Fruit fly (Drosophila melanogaster) whole organism, wandering third instar larva: ENCODE data around the gene CG14153.

Experiments
- Abd-B ChIP-seq: fragments of >200 bp; optimal IDR thresholded peaks from 2 replicates; lab custom pipeline; 2017; ENCODE audit warnings: missing biosample characterization, missing genetic modification characterization
- CG32264 ChIP-seq: fragments of 200-800 bp; sonication (Bioruptor generic); optimal IDR thresholded peaks from 2 replicates; lab custom pipeline; 2016; ENCODE audit warnings: missing biosample characterization, missing genetic modification characterization
- CG9705 ChIP-seq: fragments of 200-800 bp; sonication (Bioruptor generic); optimal IDR thresholded peaks from 2 replicates; lab custom pipeline; 2018; ENCODE audit warnings: missing biosample characterization, mild to moderate bottlenecking, missing genetic modification characterization
- CrebA ChIP-seq: fragments of 200-800 bp; sonication (Bioruptor generic); optimal IDR thresholded peaks from 2 replicates; lab custom pipeline; 2016; ENCODE audit warnings: missing biosample characterization, mild to moderate bottlenecking, missing genetic modification characterization, borderline replicate concordance
- Dfd ChIP-seq: fragments of >200 bp; optimal IDR thresholded peaks from 2 replicates; lab custom pipeline; 2017; ENCODE audit warnings: missing biosample characterization, missing genetic modification characterization
- Dif ChIP-seq: fragments of 200-275, 200-300 bp; sonication (Bioruptor generic); optimal IDR thresholded peaks from 2 replicates; lab custom pipeline; 2018; ENCODE audit warnings: missing biosample characterization, missing genetic modification characterization; ENCODE audit not compliant: partially characterized antibody
- GATAd ChIP-seq: sonication (Bioruptor generic); optimal IDR thresholded peaks from 2 replicates; lab custom pipeline; 2016; ENCODE audit warnings: missing biosample characterization, missing genetic modification characterization
- HLH106 ChIP-seq: fragments of 200-800 bp; optimal IDR thresholded peaks from 3 replicates; lab custom pipeline; 2019; ENCODE audit warnings: missing biosample characterization, mild to moderate bottlenecking, missing genetic modification characterization, moderate library complexity
- Hnf4 ChIP-seq: fragments of 200-800 bp; sonication (Bioruptor generic); optimal IDR thresholded peaks from 2 replicates; lab custom pipeline; 2016; ENCODE audit warnings: missing biosample characterization, mild to moderate bottlenecking, missing genetic modification characterization
- Hr78 ChIP-seq: fragments of >200 bp; optimal IDR thresholded peaks from 2 replicates; lab custom pipeline; 2017; ENCODE audit warnings: missing biosample characterization, missing genetic modification characterization
- Hr83 ChIP-seq: fragments of 200-300 bp; sonication (Bioruptor generic); optimal IDR thresholded peaks from 2 replicates; lab custom pipeline; 2016; ENCODE audit warnings: missing biosample characterization, mild to moderate bottlenecking, missing genetic modification characterization, moderate library complexity; ENCODE audit not compliant: poor library complexity, severe bottlenecking
- Jra ChIP-seq: sonication (Bioruptor generic); optimal IDR thresholded peaks from 2 replicates; lab custom pipeline; 2016; ENCODE audit warnings: missing biosample characterization, missing genetic modification characterization
- Mio ChIP-seq: sonication (Bioruptor generic); optimal IDR thresholded peaks from 2 replicates; lab custom pipeline; 2016; ENCODE audit warnings: missing biosample characterization, missing genetic modification characterization
- Myc ChIP-seq: fragments of >200 bp; optimal IDR thresholded peaks from 2 replicates; lab custom pipeline; 2017
- N ChIP-seq: fragments of >200 bp; optimal IDR thresholded peaks from 2 replicates; lab custom pipeline; 2018; ENCODE audit warnings: missing biosample characterization, missing external identifiers, missing genetic modification characterization
- OdsH ChIP-seq: fragments of 200-800 bp; sonication (Bioruptor generic); optimal IDR thresholded peaks from 2 replicates; lab custom pipeline; 2016; ENCODE audit warnings: missing biosample characterization, mild to moderate bottlenecking, missing genetic modification characterization
- Rel ChIP-seq, 2 experiments: fragments of 200-800 bp; sonication (Bioruptor generic) in 1 of 2; optimal IDR thresholded peaks; 2 replicates in 1 of 2; 3 replicates in 1 of 2; lab custom pipeline; 2016 to 2019; ENCODE audit warnings: mild to moderate bottlenecking in 2 of 2, missing biosample characterization in 2 of 2, missing genetic modification characterization in 2 of 2, moderate library complexity in 1 of 2
- Sp1 ChIP-seq: fragments of 200-800 bp; sonication (Bioruptor generic); optimal IDR thresholded peaks from 3 replicates; lab custom pipeline; 2019; ENCODE audit warnings: missing biosample characterization, mild to moderate bottlenecking, missing genetic modification characterization, moderate library complexity
- Vsx2 ChIP-seq: fragments of 200-300, 225-300 bp; sonication (Bioruptor generic); optimal IDR thresholded peaks from 2 replicates; lab custom pipeline; 2018; ENCODE audit warnings: missing biosample characterization, missing genetic modification characterization; ENCODE audit not compliant: partially characterized antibody
- br ChIP-seq: fragments of 200-800 bp; sonication (Bioruptor generic); optimal IDR thresholded peaks from 2 replicates; lab custom pipeline; 2016; ENCODE audit warnings: missing biosample characterization, missing genetic modification characterization
- brk ChIP-seq: fragments of 200-800 bp; sonication (Bioruptor generic); optimal IDR thresholded peaks from 2 replicates; lab custom pipeline; 2016; ENCODE audit warnings: missing biosample characterization, mild to moderate bottlenecking, missing genetic modification characterization
- dl ChIP-seq, 2 experiments: fragments of 175-275, 200-275 bp in 1 of 2; fragments of 200-275 bp in 1 of 2; sonication (Bioruptor generic); optimal IDR thresholded peaks; lab custom pipeline; 2018; ENCODE audit warnings: mild to moderate bottlenecking in 2 of 2, missing biosample characterization in 2 of 2, missing genetic modification characterization in 2 of 2, moderate library complexity in 2 of 2; ENCODE audit not compliant: partially characterized antibody in 2 of 2, insufficient read depth in 1 of 2
- dmrt93B ChIP-seq: fragments of 200-800 bp; sonication (Bioruptor generic); optimal IDR thresholded peaks from 2 replicates; lab custom pipeline; 2018; ENCODE audit warnings: missing biosample characterization, mild to moderate bottlenecking, missing genetic modification characterization
- dsf ChIP-seq: sonication (Bioruptor generic); optimal IDR thresholded peaks from 2 replicates; lab custom pipeline; 2016; ENCODE audit warnings: missing biosample characterization, missing genetic modification characterization, borderline replicate concordance
- ey ChIP-seq: fragments of 200-800 bp; sonication (Bioruptor generic); optimal IDR thresholded peaks from 2 replicates; lab custom pipeline; 2016; ENCODE audit warnings: missing biosample characterization, missing genetic modification characterization
- foxo ChIP-seq, 2 experiments: fragments of 200-800 bp; sonication (Bioruptor generic); optimal IDR thresholded peaks; 2 replicates in 1 of 2; 3 replicates in 1 of 2; lab custom pipeline; 2016 to 2017; ENCODE audit warnings: missing biosample characterization in 2 of 2, missing genetic modification characterization in 2 of 2
- fru ChIP-seq: fragments of 200-800 bp; sonication (Bioruptor generic); optimal IDR thresholded peaks from 3 replicates; lab custom pipeline; 2016; ENCODE audit warnings: missing biosample characterization, mild to moderate bottlenecking, missing genetic modification characterization
- h ChIP-seq: fragments of 200-800 bp; sonication (Bioruptor generic); optimal IDR thresholded peaks from 3 replicates; lab custom pipeline; 2016; ENCODE audit warnings: missing biosample characterization, mild to moderate bottlenecking, missing genetic modification characterization
- jim ChIP-seq: fragments of 175-275, 200-325 bp; sonication (Bioruptor generic); optimal IDR thresholded peaks from 2 replicates; lab custom pipeline; 2016; ENCODE audit warnings: missing biosample characterization, mild to moderate bottlenecking, missing genetic modification characterization
- lola ChIP-seq: fragments of >200 bp; optimal IDR thresholded peaks from 2 replicates; lab custom pipeline; 2017; ENCODE audit warnings: missing biosample characterization, missing genetic modification characterization
- pan ChIP-seq: fragments of >200 bp; optimal IDR thresholded peaks from 2 replicates; lab custom pipeline; 2017
- psq ChIP-seq: fragments of 200-800 bp; sonication (Bioruptor generic); optimal IDR thresholded peaks from 3 replicates; lab custom pipeline; 2017; ENCODE audit warnings: missing biosample characterization, mild to moderate bottlenecking, missing genetic modification characterization, moderate library complexity
- rgr ChIP-seq: fragments of 200-800 bp; sonication (Bioruptor generic); optimal IDR thresholded peaks from 3 replicates; lab custom pipeline; 2016; ENCODE audit warnings: missing biosample characterization, mild to moderate bottlenecking, missing genetic modification characterization
- sage ChIP-seq: fragments of 200-800 bp; sonication (Bioruptor generic); optimal IDR thresholded peaks from 2 replicates; lab custom pipeline; 2016; ENCODE audit warnings: missing biosample characterization, mild to moderate bottlenecking, missing genetic modification characterization
- sv ChIP-seq: fragments of 200-800 bp; sonication (Bioruptor generic); optimal IDR thresholded peaks from 3 replicates; lab custom pipeline; 2016; ENCODE audit warnings: missing biosample characterization, missing genetic modification characterization
- tai ChIP-seq: sonication (Bioruptor generic); optimal IDR thresholded peaks from 2 replicates; lab custom pipeline; 2016; ENCODE audit warnings: missing biosample characterization, missing genetic modification characterization
- usp ChIP-seq: fragments of >200 bp; optimal IDR thresholded peaks from 2 replicates; lab custom pipeline; 2017; ENCODE audit warnings: missing biosample characterization, missing genetic modification characterization
- woc ChIP-seq: sonication (Bioruptor generic); optimal IDR thresholded peaks from 2 replicates; lab custom pipeline; 2016; ENCODE audit warnings: missing biosample characterization, mild to moderate bottlenecking, missing genetic modification characterization

CG14153 gene

dm6 chr3L:10693709-10694403 is 50.5 kb downstream of the CG14153 start, which contains the start of gene ND-13B:
ND-13B (minus strand) TSS chr3L:10694108.
- TF ChIP-seq ey (GFP tag; lab: Kevin White, UChicago) (no peak), Abd-B (GFP tag; lab: Kevin White, UChicago) (no peak), foxo (GFP tag; optimal IDR thresholded peaks at IDR 0.05; lab: Kevin White, UChicago) (peak in 1 of 2 experiments; percentile 49), N (GFP tag; lab: Kevin White, UChicago) (no peak), brk (GFP tag; lab: Kevin White, UChicago) (peak; percentile 67), Hnf4 (GFP tag; lab: Kevin White, UChicago) (peak; percentile 61), woc (no peak), dsf (GFP tag; lab: Kevin White, UChicago) (peak; percentile 2), Dif (no peak), Sp1 (GFP tag; lab: Kevin White, UChicago) (no peak), usp (GFP tag; lab: Kevin White, UChicago) (no peak), h (GFP tag; lab: Kevin White, UChicago) (peak; percentile 11), sv (GFP tag; lab: Kevin White, UChicago) (no peak), br (GFP tag; lab: Kevin White, UChicago) (peak; percentile 48), pan (lab: Kevin White, UChicago) (no peak), Hr78 (no peak), rgr (GFP tag; lab: Kevin White, UChicago) (peak; percentile 52), CG32264 (GFP tag; lab: Kevin White, UChicago) (no peak), Myc (lab: Kevin White, UChicago) (peak; percentile 42), tai (GFP tag; lab: Kevin White, UChicago) (no peak), Jra (peak; percentile 34), dl (GFP tag; optimal IDR thresholded peaks at IDR 0.05; lab: Kevin White, UChicago; ENCODE audit: insufficient read depth in 1 of 2, partially characterized antibody in 2 of 2) (no peak), Vsx2 (GFP tag; lab: Kevin White, UChicago) (no peak), dmrt93B (GFP tag; lab: Kevin White, UChicago) (no peak), CG9705 (GFP tag; lab: Kevin White, UChicago) (peak; percentile 45), Mio (no peak), jim (GFP tag; lab: Kevin White, UChicago) (no peak), CrebA (GFP tag; lab: Kevin White, UChicago) (no peak), fru (GFP tag; lab: Kevin White, UChicago) (no peak), sage (GFP tag; lab: Kevin White, UChicago) (peak; percentile 50), Dfd (no peak), psq (GFP tag; lab: Kevin White, UChicago) (no peak), lola (GFP tag; lab: Kevin White, UChicago) (no peak), Rel (GFP tag; optimal IDR thresholded peaks at IDR 0.05; lab: Kevin White, UChicago) (no peak), Rel (tag; optimal IDR thresholded peaks at IDR 0.05; lab: Kevin White, UChicago) (no peak), GATAd (no peak), Hr83 (GFP tag; lab: Kevin White, UChicago) (peak; percentile 61), OdsH (GFP tag; lab: Kevin White, UChicago) (peak; percentile 17), HLH106 (tag; lab: Kevin White, UChicago) (no peak)
- TF ChIP-seq, all 38 proteins: peak for 13
